Worm (Caenorhabditis elegans) whole organism, L1 larva: Measurements from ENCODE around the gene Y111B2A.12.

Experiments used
- blmp-1 ChIP-seq: fragments of 150-350 bp; optimal IDR thresholded peaks from 2 replicates; lab custom pipeline; 2014; ENCODE audit warnings: missing biosample characterization, missing genetic modification characterization
- ceh-88 ChIP-seq: fragments of 200-800 bp; sonication (Bioruptor generic); IDR thresholded peaks from 2 replicates; pipeline ENCODE4 v1.3.6; 2022; ENCODE audit warnings: missing genetic modification characterization, missing compliant biosample characterization
- dpl-1 ChIP-seq, 3 experiments: fragments of 150-350 bp in 2 of 3; sonication (generic microtip) in 1 of 3; optimal IDR thresholded peaks; 2 replicates each; lab custom pipeline; 2014 to 2017; ENCODE audit warnings: missing biosample characterization in 3 of 3, missing genetic modification characterization in 3 of 3, missing genetic modification reagents in 3 of 3
- efl-1 ChIP-seq, 4 experiments: fragments of 150-350 bp; optimal IDR thresholded peaks in 3 of 4; peaks in 1 of 4; 1 replicate in 1 of 4; 2 replicates in 3 of 4; lab custom pipeline; 2014; ENCODE audit warnings: missing biosample characterization in 2 of 4, missing genetic modification characterization in 2 of 4, missing genetic modification reagents in 2 of 4
- fkh-10 ChIP-seq: sonication (generic microtip); optimal IDR thresholded peaks from 2 replicates; lab custom pipeline; 2017; ENCODE audit warnings: missing biosample characterization, missing genetic modification reagents, missing genetic modification characterization
- grh-1 ChIP-seq: fragments of 200-800 bp; sonication (Bioruptor generic); IDR thresholded peaks from 2 replicates; pipeline ENCODE4 v1.3.6; 2022; ENCODE audit warnings: missing genetic modification reagents, missing genetic modification characterization, missing compliant biosample characterization
- lin-35 ChIP-seq, 2 experiments: fragments of 150-350 bp; optimal IDR thresholded peaks; 2 replicates each; lab custom pipeline; 2014; ENCODE audit warnings: missing biosample characterization in 2 of 2, missing genetic modification characterization in 2 of 2, missing genetic modification reagents in 2 of 2
- snu-23 ChIP-seq: sonication (generic microtip); optimal IDR thresholded peaks from 2 replicates; lab custom pipeline; 2016; ENCODE audit warnings: missing genetic modification characterization, missing compliant biosample characterization
- swsn-7 ChIP-seq: sonication (generic microtip); optimal IDR thresholded peaks from 2 replicates; lab custom pipeline; 2016; ENCODE audit warnings: missing genetic modification characterization, missing compliant biosample characterization
- ztf-11 ChIP-seq, 2 experiments: sonication (generic microtip); optimal IDR thresholded peaks; 2 replicates each; lab custom pipeline; 2016 to 2017; ENCODE audit warnings: missing genetic modification characterization in 2 of 2, missing biosample characterization in 1 of 2, missing compliant biosample characterization in 1 of 2

Gene Y111B2A.12

ce11 chrIII:12665500-12665907 is 56.4 kb downstream of the Y111B2A.12 start (continued):
- TF ChIP-seq dpl-1 (GFP tag; optimal IDR thresholded peaks at IDR 0.05; lab: Kevin White, UChicago), result peak in 1 of 3 experiments; percentile 54
- peak; percentile 39; the same call in 1 of the 2 replicates for TF ChIP-seq ceh-88 (GFP tag; lab: Robert Waterston, UW)
- peak in 1 of 2 experiments; percentile 20 for TF ChIP-seq ztf-11 (tag; optimal IDR thresholded peaks at IDR 0.05; lab: Kevin White, UChicago)
- TF ChIP-seq snu-23 (GFP tag; lab: Kevin White, UChicago), result peak; percentile 72
- TF ChIP-seq efl-1 (optimal IDR thresholded peaks at IDR 0.05; lab: Kevin White, UChicago), result peak; percentile 33 to 77
- peak; percentile 44 to 83 for TF ChIP-seq efl-1 (GFP tag; optimal IDR thresholded peaks at IDR 0.05 in 1 of 2; lab: Kevin White, UChicago)

- TF ChIP-seq swsn-7 (tag; lab: Kevin White, UChicago) (no peak), lin-35 (GFP tag; optimal IDR thresholded peaks at IDR 0.05; lab: Kevin White, UChicago) (peak in 1 of 2 experiments; percentile 15), blmp-1 (peak; percentile 15), grh-1 (GFP tag; lab: Robert Waterston, UW) (0 out of 2 replicates have a peak, but pooled peaks have one; percentile 7), fkh-10 (no peak), efl-1 (optimal IDR thresholded peaks at IDR 0.05; lab: Kevin White, UChicago) (no peak), efl-1 (GFP tag; optimal IDR thresholded peaks at IDR 0.05 in 1 of 2; lab: Kevin White, UChicago) (peak in 1 of 2 experiments; percentile 59)
- TF ChIP-seq, all 84 proteins: peak for 4
Measured at ce11 chrIII:12668821-12669220, 59.7 kb downstream of the Y111B2A.12 start.
